Fruit fly (Drosophila melanogaster): ENCODE measurements around the gene Gr98c.

The Gr98c gene

dm6 chr3R:27581263-27581868 lies 37.1 kb downstream of the Gr98c start (continued):
- TF ChIP-seq tai (GFP tag; optimal IDR thresholded peaks at IDR 0.05) = no peak

dm6 chr3R:27581890-27582487 lies 37.7 kb downstream of the Gr98c start, which contains the start of gene wdb:
TSS of gene wdb (minus strand) at chr3R:27582241.
- TF ChIP-seq lola (GFP tag; optimal IDR thresholded peaks at IDR 0.05) (no peak), br (GFP tag; optimal IDR thresholded peaks at IDR 0.05) (peak; percentile 63), h (GFP tag; optimal IDR thresholded peaks at IDR 0.05) (peak; percentile 66), Jra (GFP tag; optimal IDR thresholded peaks at IDR 0.05) (peak; percentile 56), pan (optimal IDR thresholded peaks at IDR 0.05) (no peak), Hnf4 (GFP tag; optimal IDR thresholded peaks at IDR 0.05) (no peak), Rel (GFP tag; optimal IDR thresholded peaks at IDR 0.05) (no peak), Rel (tag; optimal IDR thresholded peaks at IDR 0.05) (no peak), usp (GFP tag; optimal IDR thresholded peaks at IDR 0.05) (no peak), ey (GFP tag; optimal IDR thresholded peaks at IDR 0.05) (peak; percentile 61), OdsH (GFP tag; optimal IDR thresholded peaks at IDR 0.05) (peak; percentile 17), Myc (optimal IDR thresholded peaks at IDR 0.05) (peak; percentile 88), Vsx2 (GFP tag; optimal IDR thresholded peaks at IDR 0.05; ENCODE audit: partially characterized antibody) (no peak), dsf (GFP tag; optimal IDR thresholded peaks at IDR 0.05; ENCODE audit: borderline replicate concordance) (peak; percentile 22), Dif (GFP tag; optimal IDR thresholded peaks at IDR 0.05; ENCODE audit: partially characterized antibody) (no peak), Dfd (GFP tag; optimal IDR thresholded peaks at IDR 0.05) (no peak), tai (GFP tag; optimal IDR thresholded peaks at IDR 0.05) (no peak), Sp1 (GFP tag; optimal IDR thresholded peaks at IDR 0.05) (peak; percentile 25), jim (GFP tag; optimal IDR thresholded peaks at IDR 0.05) (no peak), GATAd (GFP tag; optimal IDR thresholded peaks at IDR 0.05) (peak; percentile 41), Hr83 (GFP tag; optimal IDR thresholded peaks at IDR 0.05; ENCODE audit: poor library complexity, severe bottlenecking) (peak; percentile 68), dmrt93B (GFP tag; optimal IDR thresholded peaks at IDR 0.05) (no peak), Mio (GFP tag; optimal IDR thresholded peaks at IDR 0.05) (no peak), woc (GFP tag; optimal IDR thresholded peaks at IDR 0.05) (peak; percentile 68), sv (GFP tag; optimal IDR thresholded peaks at IDR 0.05) (peak; percentile 26), N (GFP tag; optimal IDR thresholded peaks at IDR 0.05) (no peak), foxo (GFP tag; optimal IDR thresholded peaks at IDR 0.05) (peak in 1 of 2 experiments; percentile 76), psq (GFP tag; optimal IDR thresholded peaks at IDR 0.05) (no peak), sage (GFP tag; optimal IDR thresholded peaks at IDR 0.05) (no peak), CG32264 (GFP tag; optimal IDR thresholded peaks at IDR 0.05) (peak; percentile 9), Hr78 (GFP tag; optimal IDR thresholded peaks at IDR 0.05) (no peak), CrebA (GFP tag; optimal IDR thresholded peaks at IDR 0.05; ENCODE audit: borderline replicate concordance) (no peak), brk (GFP tag; optimal IDR thresholded peaks at IDR 0.05) (no peak), dl (GFP tag; optimal IDR thresholded peaks at IDR 0.05; ENCODE audit: insufficient read depth in 1 of 2, partially characterized antibody in 2 of 2) (no peak), rgr (GFP tag; optimal IDR thresholded peaks at IDR 0.05) (peak; percentile 73), HLH106 (tag; optimal IDR thresholded peaks at IDR 0.05) (peak; percentile 69), Abd-B (GFP tag; optimal IDR thresholded peaks at IDR 0.05) (no peak), fru (GFP tag; optimal IDR thresholded peaks at IDR 0.05) (peak; percentile 47), CG9705 (GFP tag; optimal IDR thresholded peaks at IDR 0.05) (peak; percentile 55)
